Fruit fly (Drosophila melanogaster): ENCODE data around the gene CG3556.

DNA sequence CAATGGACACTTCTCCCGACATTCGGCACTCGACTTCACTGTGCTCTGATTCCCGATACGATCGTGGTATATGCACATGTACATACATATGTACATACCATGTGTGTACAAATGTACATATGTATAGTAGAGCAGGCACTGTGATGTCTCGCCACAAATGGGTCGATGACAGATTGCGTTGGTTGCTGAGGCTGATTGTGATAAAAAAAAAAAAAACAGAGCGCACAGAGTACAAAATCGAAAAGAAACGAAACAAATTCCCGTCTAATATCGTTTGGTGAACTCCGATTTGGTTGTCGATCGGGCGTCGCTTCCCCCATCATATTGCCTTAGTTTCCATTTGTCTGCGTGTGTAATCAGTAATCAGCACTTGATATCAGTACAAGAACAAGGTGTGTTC is 25.8 kb downstream of the CG3556 start:
- TF ChIP-seq CG8478 (optimal IDR thresholded peaks at IDR 0.05): no peak
- TF ChIP-seq EcR (GFP tag; optimal IDR thresholded peaks at IDR 0.05): no peak
- TF ChIP-seq usp (GFP tag; optimal IDR thresholded peaks at IDR 0.05): no peak
- TF ChIP-seq psq (optimal IDR thresholded peaks at IDR 0.05): no peak

Measured in whole organism.